Worm (Caenorhabditis elegans): ENCODE measurements around the gene K01A11.1.

K01A11.1 gene

DNA sequence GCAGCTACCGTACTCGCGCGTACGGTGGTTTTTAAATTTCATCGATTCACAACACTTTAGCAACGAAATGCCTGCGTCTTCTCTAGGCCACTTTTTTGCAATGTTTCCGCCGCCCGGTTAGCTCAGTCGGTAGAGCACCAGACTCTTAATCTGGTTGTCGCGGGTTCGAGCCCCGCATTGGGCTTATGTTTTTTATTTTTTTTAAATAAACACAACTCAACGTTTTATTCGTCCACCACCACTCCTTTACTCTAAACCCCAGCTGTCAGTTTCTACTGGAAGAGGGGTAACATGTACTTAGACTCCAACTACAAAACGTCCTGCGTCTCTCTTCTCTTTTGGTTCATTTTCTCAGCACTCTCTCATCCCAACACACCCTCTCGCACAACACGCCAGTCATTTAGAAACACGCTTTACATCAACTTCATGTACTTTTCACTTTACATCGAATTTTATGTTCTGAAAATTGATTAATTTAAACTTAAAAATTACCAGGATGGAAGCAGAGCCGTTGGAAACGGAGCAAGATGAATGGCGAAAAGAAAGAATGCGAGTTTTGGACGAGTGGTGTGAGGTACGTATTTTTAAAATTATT, 41.8 kb downstream of the K01A11.1 start, which contains the start of the genes elmd-1 and hecw-1:
Gene elmd-1 (plus strand): TSS at position 494 of the 595 bp plus-strand sequence.
Gene hecw-1 (minus strand): TSS at position 545 of the 595 bp plus-strand sequence.
- no peak for TF ChIP-seq ceh-6 (GFP tag; optimal IDR thresholded peaks at IDR 0.05)
- TF ChIP-seq tbx-2 (tag; optimal IDR thresholded peaks at IDR 0.05), result peak; percentile 63
- TF ChIP-seq hlh-13 (GFP tag; optimal IDR thresholded peaks at IDR 0.05), result no peak
- peak; percentile 24 for TF ChIP-seq C38D4.7 (GFP tag; optimal IDR thresholded peaks at IDR 0.05)
- peak; percentile 31 for TF ChIP-seq che-1 (tag; optimal IDR thresholded peaks at IDR 0.05)
- TF ChIP-seq odd-2 (tag; optimal IDR thresholded peaks at IDR 0.05), result no peak
- TF ChIP-seq ceh-31 (tag; optimal IDR thresholded peaks at IDR 0.05), result peak; percentile 26
- peak; percentile 70 for TF ChIP-seq unc-55 (GFP tag; optimal IDR thresholded peaks at IDR 0.05)
- peak; percentile 39 for TF ChIP-seq ceh-18 (tag; optimal IDR thresholded peaks at IDR 0.05)
- TF ChIP-seq nfya-1 (tag; optimal IDR thresholded peaks at IDR 0.05), result peak; percentile 22
- TF ChIP-seq ceh-19 (GFP tag; optimal IDR thresholded peaks at IDR 0.05), result peak; percentile 3

DNA sequence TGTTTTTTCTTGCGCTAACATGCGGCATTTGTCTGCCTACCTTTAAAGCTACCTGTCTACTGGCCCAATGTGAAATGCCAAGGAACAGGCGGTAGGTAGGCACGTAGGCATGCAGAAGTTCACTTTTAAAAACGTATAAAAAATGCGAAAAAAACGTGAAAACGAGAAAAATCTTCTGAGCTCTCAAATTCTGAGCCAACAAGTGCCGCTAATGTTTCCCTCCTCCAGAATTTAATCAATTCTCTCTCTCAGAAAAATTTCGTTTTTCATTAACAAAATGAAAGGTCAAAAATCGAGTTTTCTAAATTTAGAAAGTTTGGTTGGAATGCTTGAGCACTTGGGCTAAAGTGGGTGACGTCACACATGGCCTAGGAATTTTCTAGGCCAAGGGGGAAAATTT, 48.8 kb downstream of the K01A11.1 start:
- TF ChIP-seq ama-1 (optimal IDR thresholded peaks at IDR 0.05) (no peak), ceh-24 (tag; optimal IDR thresholded peaks at IDR 0.05) (no peak), hlh-30 (tag; optimal IDR thresholded peaks at IDR 0.05; ENCODE audit: insufficient read depth) (no peak), nhr-232 (tag; optimal IDR thresholded peaks at IDR 0.05) (no peak)

- TF ChIP-seq lin-11 (tag; optimal IDR thresholded peaks at IDR 0.05), result no peak
- no peak for TF ChIP-seq unc-3 (GFP tag; conservative IDR thresholded peaks at IDR 0.05)
- TF ChIP-seq unc-3 (tag; optimal IDR thresholded peaks at IDR 0.05), result peak; percentile 61
These were observed 49.4 kb downstream of the K01A11.1 start for ce11 chrIII:3381866-3382265.
